Worm (Caenorhabditis elegans) whole organism, L2 larva: ENCODE results near the gene C24A8.6.

Source experiments
- blmp-1 ChIP-seq: sonication (generic microtip); optimal IDR thresholded peaks from 2 replicates; lab custom pipeline; 2017; ENCODE audit warnings: missing genetic modification characterization, mild to moderate bottlenecking, missing compliant biosample characterization, antibody characterized with exemption, moderate library complexity; ENCODE audit not compliant: insufficient read depth
- elt-1 ChIP-seq: fragments of 150-350 bp; optimal IDR thresholded peaks from 2 replicates; lab custom pipeline; 2014; ENCODE audit warnings: missing biosample characterization, missing genetic modification characterization
- elt-3 ChIP-seq: sonication (generic microtip); optimal IDR thresholded peaks from 2 replicates; lab custom pipeline; 2017; ENCODE audit warnings: missing biosample characterization, missing genetic modification characterization
- fos-1 ChIP-seq: fragments of 150-350 bp; optimal IDR thresholded peaks from 2 replicates; lab custom pipeline; 2014; ENCODE audit warnings: missing biosample characterization, missing genetic modification characterization
- mdl-1 ChIP-seq, 2 experiments: fragments of 150-350 bp in 1 of 2; sonication (generic microtip) in 1 of 2; optimal IDR thresholded peaks; 2 replicates each; lab custom pipeline; 2017; ENCODE audit warnings: missing biosample characterization in 2 of 2, missing genetic modification characterization in 2 of 2

DNA sequence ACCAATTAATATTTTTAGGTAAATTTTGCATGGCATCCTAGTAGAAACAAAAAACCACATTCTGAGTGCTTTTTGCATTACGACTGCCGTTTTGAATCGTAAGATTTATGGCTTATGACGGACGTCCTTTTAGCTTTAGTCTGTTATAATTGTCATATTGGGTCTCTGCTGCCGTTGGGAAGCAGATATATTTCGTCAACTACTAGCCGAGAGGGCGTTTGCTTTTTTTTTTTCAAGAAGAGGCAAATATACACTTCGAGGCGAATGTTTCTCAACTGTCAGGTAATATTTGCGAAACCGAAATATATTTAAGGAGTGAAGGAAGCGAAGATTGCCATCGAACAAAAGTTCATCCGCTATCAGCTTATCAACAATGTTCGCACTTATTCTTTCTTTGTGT, 11.7 kb upstream of the C24A8.6 start, which contains the start of gene F14H12.3:
- TF ChIP-seq fos-1 (tag; lab: Kevin White, UChicago) (no peak), elt-1 (no peak), mdl-1 (tag; optimal IDR thresholded peaks at IDR 0.05; lab: Kevin White, UChicago) (no peak), elt-3 (no peak), blmp-1 (tag; lab: Kevin White, UChicago) (no peak)
